Fruit fly (Drosophila melanogaster): Measurements from ENCODE around the gene Myo28B1.

Gene Myo28B1

DNA sequence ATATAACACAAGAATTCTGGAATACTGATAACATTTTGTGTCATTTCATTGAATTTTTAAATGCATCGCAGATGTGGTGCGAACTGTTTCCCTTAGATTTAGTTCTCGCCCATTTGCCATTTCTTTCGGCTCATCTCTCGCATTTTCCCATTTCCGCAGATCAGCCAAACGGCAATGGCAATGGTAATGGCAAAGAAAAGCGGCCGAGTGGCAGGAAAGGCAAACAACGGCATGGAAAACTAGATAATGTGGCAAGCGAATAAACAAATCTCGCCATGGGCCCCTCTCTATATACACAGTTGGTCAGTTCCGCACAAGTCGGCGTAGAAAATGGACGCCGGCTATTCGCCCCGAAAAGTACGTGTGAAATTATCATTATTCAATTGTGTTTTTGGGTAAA is at the start of gene Myo28B1:
Myo28B1 (plus strand) TSS at position 301 of the 400 bp plus-strand sequence.
- TF ChIP-seq psq (optimal IDR thresholded peaks at IDR 0.05) (no peak), h (optimal IDR thresholded peaks at IDR 0.05) (no peak), insv (optimal IDR thresholded peaks at IDR 0.05) (no peak), Sin3A (optimal IDR thresholded peaks at IDR 0.05) (no peak), ttk (optimal IDR thresholded peaks at IDR 0.05) (no peak), Myc (optimal IDR thresholded peaks at IDR 0.05) (no peak)

DNA sequence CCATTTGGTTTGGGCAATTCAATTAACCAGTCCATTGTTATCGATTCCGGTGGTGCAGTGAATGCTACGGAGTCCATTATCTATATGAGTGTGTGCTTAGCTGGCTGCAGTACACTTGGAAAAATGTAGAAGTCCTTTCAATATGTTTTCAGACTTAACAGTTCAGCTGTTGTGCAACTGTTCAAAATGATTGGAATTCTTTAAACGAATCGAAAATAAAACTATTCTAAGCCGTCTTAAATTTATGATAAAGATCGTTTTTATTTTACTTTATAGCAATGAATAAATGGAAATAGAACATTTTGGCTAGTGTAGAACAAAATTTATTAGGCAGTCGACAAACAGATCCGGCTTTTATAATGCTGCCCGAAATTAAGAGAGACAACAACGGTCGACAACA is 49.0 kb upstream of the Myo28B1 start:
- TF ChIP-seq psq (optimal IDR thresholded peaks at IDR 0.05) (no peak), Sin3A (optimal IDR thresholded peaks at IDR 0.05) (no peak), ttk (optimal IDR thresholded peaks at IDR 0.05) (no peak), insv (optimal IDR thresholded peaks at IDR 0.05) (no peak), Myc (optimal IDR thresholded peaks at IDR 0.05) (no peak), h (optimal IDR thresholded peaks at IDR 0.05) (no peak)

DNA sequence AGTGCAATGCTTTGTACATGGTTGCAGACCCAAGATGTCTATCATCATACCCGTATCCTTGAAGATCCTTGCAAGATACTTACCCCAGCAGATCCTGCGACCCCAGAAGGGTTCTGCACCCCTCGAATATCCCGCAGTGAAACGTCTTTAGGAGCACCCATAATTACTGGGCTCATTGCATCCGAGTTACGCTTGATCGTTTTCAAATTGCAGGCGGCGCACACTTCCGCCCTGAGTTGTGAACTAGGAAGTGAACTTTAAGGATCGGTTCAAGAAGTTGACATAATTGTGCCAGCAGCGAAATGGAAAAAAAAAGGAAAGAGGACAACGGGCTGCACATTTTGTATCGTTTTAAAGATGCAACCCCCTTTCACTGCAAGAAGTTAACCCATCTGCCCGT is 47.3 kb upstream of the Myo28B1 start:
- TF ChIP-seq Myc (optimal IDR thresholded peaks at IDR 0.05), result no peak
- TF ChIP-seq insv (optimal IDR thresholded peaks at IDR 0.05), result no peak
- TF ChIP-seq Sin3A (optimal IDR thresholded peaks at IDR 0.05), result no peak

DNA sequence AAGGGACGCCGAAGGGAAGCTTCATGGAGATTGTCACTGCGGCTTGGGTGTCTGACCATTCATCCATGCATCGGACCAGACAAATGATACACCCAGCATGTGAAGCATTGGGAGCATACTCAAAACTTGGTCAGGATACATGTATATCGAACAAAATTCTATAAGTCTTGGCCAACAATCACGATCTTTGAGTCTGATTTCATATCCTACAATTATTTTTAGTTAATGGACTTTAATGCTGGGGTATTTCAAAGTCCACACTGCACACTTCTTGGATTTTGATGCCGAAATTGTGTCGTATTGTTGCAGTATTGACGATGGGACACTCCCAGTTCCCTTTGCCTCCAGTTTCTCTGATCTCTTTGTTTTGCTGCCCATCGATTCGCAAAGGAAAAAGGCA is 46.6 kb upstream of the Myo28B1 start:
- TF ChIP-seq insv (optimal IDR thresholded peaks at IDR 0.05), result no peak
- TF ChIP-seq psq (optimal IDR thresholded peaks at IDR 0.05), result no peak
- TF ChIP-seq Sin3A (optimal IDR thresholded peaks at IDR 0.05), result no peak
- TF ChIP-seq ttk (optimal IDR thresholded peaks at IDR 0.05), result no peak
- TF ChIP-seq Myc (optimal IDR thresholded peaks at IDR 0.05), result no peak
- TF ChIP-seq h (optimal IDR thresholded peaks at IDR 0.05), result no peak

DNA sequence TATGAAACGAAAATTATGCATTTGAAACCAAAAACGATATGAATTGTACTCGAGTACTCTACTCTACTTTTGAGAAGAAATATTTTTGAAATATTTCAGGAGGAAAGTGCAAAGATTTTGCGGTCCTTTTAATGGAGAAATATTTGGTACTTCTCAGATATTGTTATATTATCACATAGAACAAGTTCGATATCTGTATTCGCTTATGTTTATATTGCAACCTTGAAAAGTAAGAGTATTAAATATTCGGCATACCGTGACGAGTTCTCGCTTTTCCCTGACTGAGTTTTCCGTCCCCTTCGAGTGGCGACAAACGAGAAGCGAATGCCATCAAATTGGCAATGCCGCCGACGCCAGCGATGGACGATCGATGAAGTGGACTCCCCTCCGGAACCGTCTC is 44.1 kb upstream of the Myo28B1 start:
- TF ChIP-seq h (optimal IDR thresholded peaks at IDR 0.05), result no peak
- TF ChIP-seq Sin3A (optimal IDR thresholded peaks at IDR 0.05), result no peak
- TF ChIP-seq insv (optimal IDR thresholded peaks at IDR 0.05), result no peak
- no peak for TF ChIP-seq Myc (optimal IDR thresholded peaks at IDR 0.05)
- TF ChIP-seq psq (optimal IDR thresholded peaks at IDR 0.05), result no peak
- no peak for TF ChIP-seq ttk (optimal IDR thresholded peaks at IDR 0.05)

DNA sequence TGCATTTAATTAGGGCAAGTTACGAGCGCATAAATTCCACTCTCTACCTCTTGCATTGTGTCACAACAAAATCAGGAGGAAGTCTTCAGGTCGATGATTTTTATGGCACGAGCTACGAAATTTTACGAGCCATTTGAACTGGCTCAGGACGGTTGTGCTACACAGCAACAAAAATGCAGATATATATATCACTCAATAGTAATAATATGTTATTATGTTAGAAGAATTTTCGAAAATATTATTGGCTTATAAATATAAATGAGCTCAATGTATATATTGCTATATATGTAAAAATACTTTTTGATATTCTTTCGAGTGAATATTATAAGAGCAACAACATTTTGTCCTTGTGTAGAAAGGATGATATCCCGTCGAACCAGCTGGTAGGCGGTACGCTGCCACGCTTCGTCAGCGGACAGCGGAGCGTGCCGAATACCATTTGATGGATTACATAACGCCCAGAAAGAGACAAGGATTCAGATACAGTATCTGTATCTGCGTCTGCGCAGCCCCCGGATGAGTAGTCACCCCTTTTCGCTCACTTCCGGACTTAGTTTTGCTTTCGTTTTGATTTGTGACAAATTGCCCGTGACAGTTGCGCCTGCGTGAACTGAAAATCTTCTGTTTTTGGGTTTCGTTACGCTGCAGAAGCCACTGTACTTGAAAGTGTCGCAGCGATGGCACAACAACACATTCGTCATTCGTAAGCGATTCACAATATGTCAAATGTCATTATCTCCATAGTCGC is 41.6 kb upstream of the Myo28B1 start:
- TF ChIP-seq Myc (optimal IDR thresholded peaks at IDR 0.05) (no peak), Sin3A (optimal IDR thresholded peaks at IDR 0.05) (no peak)

DNA sequence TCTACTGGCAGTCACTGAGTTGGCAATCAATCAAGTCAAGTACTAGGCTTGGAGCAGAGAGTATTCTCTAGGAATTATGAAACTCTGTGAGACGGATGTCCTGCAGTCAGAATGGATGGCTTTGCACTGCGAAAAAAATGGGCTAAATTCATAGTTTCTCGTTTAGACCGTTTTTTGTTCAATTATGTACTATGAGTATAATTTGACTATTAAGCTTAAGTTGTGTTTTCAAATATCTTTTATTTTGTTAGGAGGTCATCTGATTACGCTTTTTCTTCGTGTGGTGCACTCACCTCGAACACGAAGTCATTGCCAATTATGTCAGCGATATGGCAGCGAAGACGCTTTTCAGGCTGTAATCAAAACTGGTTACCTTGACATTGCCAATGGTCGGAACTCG is 38.4 kb upstream of the Myo28B1 start:
- TF ChIP-seq psq (optimal IDR thresholded peaks at IDR 0.05) (no peak), ttk (optimal IDR thresholded peaks at IDR 0.05) (no peak), Sin3A (optimal IDR thresholded peaks at IDR 0.05) (no peak), Myc (optimal IDR thresholded peaks at IDR 0.05) (no peak), h (optimal IDR thresholded peaks at IDR 0.05) (no peak), insv (optimal IDR thresholded peaks at IDR 0.05) (no peak)

DNA sequence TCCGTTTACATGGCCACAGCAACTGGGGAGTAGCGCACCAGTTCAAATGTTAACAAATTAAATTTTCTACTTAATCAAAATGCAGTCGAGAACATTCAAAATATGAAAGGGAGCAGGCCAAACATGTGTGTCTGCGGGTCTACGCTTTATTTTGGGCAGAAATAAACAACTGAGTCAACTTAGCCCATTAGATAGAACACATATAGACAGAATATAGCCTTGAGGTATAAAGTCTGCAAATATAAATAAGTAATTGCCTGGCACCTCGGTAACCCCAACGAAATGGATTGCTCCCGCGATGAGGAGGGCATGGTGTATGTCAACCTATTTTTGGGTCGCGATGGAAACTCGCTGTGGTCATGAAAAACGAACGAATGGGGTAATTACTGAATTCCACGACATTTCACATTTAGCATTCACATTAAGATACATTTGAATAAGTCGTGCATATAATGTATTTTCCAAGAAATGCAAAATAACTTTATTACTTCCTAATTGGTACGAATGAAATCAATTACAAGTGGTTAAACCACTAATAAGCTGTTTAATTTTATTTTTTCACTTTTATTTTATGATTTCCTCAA is 37.4 kb upstream of the Myo28B1 start:
- TF ChIP-seq psq (optimal IDR thresholded peaks at IDR 0.05) (no peak), insv (optimal IDR thresholded peaks at IDR 0.05) (no peak), h (optimal IDR thresholded peaks at IDR 0.05) (no peak), ttk (optimal IDR thresholded peaks at IDR 0.05) (no peak), Myc (optimal IDR thresholded peaks at IDR 0.05) (no peak), Sin3A (optimal IDR thresholded peaks at IDR 0.05) (no peak)

DNA sequence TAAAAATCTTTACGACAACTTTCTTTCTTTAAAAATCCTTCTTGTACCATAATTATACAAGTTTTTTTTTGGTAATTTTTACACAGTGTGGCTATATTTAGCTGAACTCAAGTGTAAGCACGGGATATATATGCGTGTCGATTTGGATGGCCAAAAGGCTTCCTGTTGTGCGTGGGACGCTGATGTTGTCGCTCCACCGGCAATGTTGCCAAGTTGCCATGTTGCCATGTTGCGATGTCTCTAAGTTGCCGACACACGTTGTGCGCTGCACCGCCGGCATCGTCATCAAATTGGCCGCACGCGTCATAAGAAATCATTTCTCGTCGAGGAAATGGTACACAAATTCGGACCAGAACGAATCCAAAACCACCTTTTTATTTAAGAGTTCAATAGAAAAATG is 35.2 kb upstream of the Myo28B1 start:
- no peak for TF ChIP-seq psq (optimal IDR thresholded peaks at IDR 0.05)
- no peak for TF ChIP-seq insv (optimal IDR thresholded peaks at IDR 0.05)
- TF ChIP-seq Myc (optimal IDR thresholded peaks at IDR 0.05), result no peak
- no peak for TF ChIP-seq ttk (optimal IDR thresholded peaks at IDR 0.05)
- no peak for TF ChIP-seq h (optimal IDR thresholded peaks at IDR 0.05)
- TF ChIP-seq Sin3A (optimal IDR thresholded peaks at IDR 0.05), result no peak

DNA sequence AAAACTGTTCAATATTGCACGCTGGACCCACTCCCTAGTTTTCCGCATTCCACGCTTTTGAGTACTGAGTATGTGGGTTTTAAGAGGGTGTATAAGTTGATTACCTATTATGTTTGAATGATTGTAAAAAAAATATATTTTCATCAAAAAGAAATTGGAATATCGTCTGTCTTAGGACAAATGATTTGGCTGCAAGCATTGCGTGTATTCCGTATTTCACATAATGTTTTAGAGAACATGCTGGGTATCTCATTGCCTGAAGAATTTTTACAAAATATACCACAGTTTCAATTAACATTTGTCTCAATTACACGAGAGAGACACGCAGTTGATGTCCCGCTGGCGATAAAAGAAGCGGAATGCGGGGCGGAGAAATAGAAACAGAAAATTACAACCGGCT is 33.1 kb upstream of the Myo28B1 start:
- TF ChIP-seq h (optimal IDR thresholded peaks at IDR 0.05), result no peak
- no peak for TF ChIP-seq psq (optimal IDR thresholded peaks at IDR 0.05)
- TF ChIP-seq ttk (optimal IDR thresholded peaks at IDR 0.05), result no peak
- TF ChIP-seq Sin3A (optimal IDR thresholded peaks at IDR 0.05), result no peak
- no peak for TF ChIP-seq insv (optimal IDR thresholded peaks at IDR 0.05)
- no peak for TF ChIP-seq Myc (optimal IDR thresholded peaks at IDR 0.05)

DNA sequence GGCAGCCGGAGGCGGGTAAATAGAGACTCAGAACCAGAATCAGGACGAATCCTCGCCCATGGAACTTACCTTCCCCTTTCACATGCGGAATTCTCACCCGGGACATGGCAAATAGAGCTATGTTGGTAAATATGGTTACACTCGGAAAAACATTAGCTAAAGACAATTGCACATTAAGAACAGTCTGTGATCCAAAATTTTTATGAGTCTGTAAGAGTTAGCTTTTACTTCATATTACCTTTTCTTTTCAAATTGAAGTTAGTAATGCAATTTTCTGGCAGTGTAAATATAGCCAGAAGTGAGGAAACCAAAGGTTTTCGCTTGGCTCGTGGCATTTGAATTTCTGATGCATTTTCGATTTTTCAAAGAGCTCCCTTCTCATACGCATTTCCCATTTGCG is 30.7 kb upstream of the Myo28B1 start:
- TF ChIP-seq psq (optimal IDR thresholded peaks at IDR 0.05), result no peak

DNA sequence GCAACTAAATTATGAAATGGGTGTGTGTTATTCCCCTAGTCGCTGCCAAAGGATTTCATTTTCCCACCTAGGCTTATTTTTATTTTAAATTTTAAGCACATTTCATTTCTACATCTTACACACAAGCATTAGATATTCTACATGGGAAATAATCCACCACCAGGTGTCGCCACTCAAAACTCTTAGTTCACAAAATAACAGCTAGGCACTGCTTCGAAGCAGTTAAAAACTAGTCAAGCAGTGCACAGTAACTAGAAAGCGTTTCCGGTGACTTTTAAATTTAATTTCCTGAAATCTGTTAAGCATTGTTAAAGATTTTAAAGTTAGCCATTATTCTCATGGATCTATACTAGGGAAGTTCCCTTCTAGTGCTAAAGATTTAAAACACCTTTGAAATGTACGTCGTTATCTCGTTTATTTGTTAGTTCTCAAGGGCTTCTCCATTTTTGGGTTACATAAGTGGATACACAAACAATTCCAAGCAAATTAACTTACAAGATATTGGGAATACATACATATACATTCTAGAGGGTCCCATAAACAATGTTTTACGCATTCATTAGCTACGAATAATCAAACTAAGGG is 24.1 kb upstream of the Myo28B1 start:
- TF ChIP-seq ttk (optimal IDR thresholded peaks at IDR 0.05) (no peak), Myc (optimal IDR thresholded peaks at IDR 0.05) (no peak), Sin3A (optimal IDR thresholded peaks at IDR 0.05) (no peak), psq (optimal IDR thresholded peaks at IDR 0.05) (no peak), insv (optimal IDR thresholded peaks at IDR 0.05) (no peak), h (optimal IDR thresholded peaks at IDR 0.05) (no peak)

DNA sequence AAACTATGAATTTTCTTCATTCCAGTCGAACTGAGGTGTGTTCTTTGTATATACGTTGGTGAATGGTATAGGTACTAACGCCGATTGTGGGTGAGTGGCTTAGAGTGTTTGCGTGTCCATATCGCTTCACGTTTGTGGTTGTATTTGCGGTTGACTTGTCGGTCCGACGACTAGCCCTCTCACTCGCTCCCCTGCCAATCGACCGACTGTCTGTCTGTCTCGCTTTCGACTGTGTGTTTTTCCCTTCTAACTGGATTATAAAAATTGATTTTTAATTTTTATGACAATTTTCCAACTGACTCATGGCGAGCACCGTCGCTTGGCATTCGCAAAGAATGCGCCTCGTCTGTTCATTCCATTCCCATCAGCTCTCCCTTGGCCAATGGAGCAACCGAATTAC is 6.3 kb upstream of the Myo28B1 start:
- TF ChIP-seq ttk (optimal IDR thresholded peaks at IDR 0.05), result no peak
- no peak for TF ChIP-seq insv (optimal IDR thresholded peaks at IDR 0.05)
- no peak for TF ChIP-seq h (optimal IDR thresholded peaks at IDR 0.05)
- no peak for TF ChIP-seq Myc (optimal IDR thresholded peaks at IDR 0.05)
- TF ChIP-seq psq (optimal IDR thresholded peaks at IDR 0.05), result no peak
- no peak for TF ChIP-seq Sin3A (optimal IDR thresholded peaks at IDR 0.05)

Measured in Kc167 (cell line).